Fruit fly (Drosophila melanogaster): ENCODE measurements around the gene strat.

- TF ChIP-seq CG8478 (optimal IDR thresholded peaks at IDR 0.05) (no peak), CTCF (optimal IDR thresholded peaks at IDR 0.05) (no peak)
Observed at dm6 chr2L:8290653-8291233, 29.4 kb upstream of the strat start.

All from S2 (cell line).